Fruit fly (Drosophila melanogaster) whole organism: ENCODE results near the gene CG9948.

Source experiments
- CG8478 ChIP-seq: fragments of >200 bp; optimal IDR thresholded peaks from 2 replicates; lab custom pipeline; 2018; ENCODE audit warnings: inconsistent platforms
- Dll ChIP-seq: fragments of >200 bp; optimal IDR thresholded peaks from 2 replicates; lab custom pipeline; 2017
- EcR ChIP-seq, 2 experiments: fragments of >200 bp; optimal IDR thresholded peaks; 2 replicates each; lab custom pipeline; 2017; ENCODE audit warnings: missing biosample characterization in 2 of 2, missing genetic modification characterization in 2 of 2, missing genetic modification reagents in 2 of 2
- pan ChIP-seq: fragments of >200 bp; optimal IDR thresholded peaks from 2 replicates; lab custom pipeline; 2017
- psq ChIP-seq: fragments of >200 bp; optimal IDR thresholded peaks from 2 replicates; lab custom pipeline; 2017
- usp ChIP-seq: fragments of >200 bp; optimal IDR thresholded peaks from 2 replicates; lab custom pipeline; 2017; ENCODE audit warnings: missing biosample characterization, missing genetic modification characterization, mixed read lengths

DNA sequence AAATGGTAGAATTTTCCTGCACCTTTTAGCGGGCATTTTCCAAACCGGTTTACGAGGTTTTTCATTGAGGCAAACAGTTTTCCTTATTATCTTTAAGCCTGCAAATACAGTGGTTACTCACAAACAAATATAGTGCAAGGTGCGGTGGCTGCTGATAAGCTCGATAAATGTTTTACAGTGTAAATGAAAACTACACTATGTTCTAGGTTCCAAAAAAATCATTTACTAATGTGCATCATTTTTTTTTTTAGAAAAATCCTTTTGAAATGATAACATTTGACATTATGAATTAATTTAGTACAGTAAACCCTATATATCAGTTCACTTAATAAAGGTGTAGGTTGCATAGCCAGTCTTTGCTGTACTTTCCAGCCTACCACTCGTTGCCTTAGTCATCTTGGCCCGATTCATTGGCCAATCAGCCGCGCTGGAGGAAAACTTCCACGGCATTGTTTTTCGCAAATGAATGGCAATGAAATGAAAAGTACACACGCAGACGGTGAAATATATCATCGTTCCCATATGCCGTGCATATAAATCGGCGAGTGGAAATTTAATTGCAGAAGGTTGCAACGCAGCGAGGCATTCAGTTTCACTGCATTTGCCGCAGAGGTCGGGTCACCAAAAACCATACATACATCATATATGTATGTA is 22.4 kb downstream of the CG9948 start:
- TF ChIP-seq psq (lab: Kevin White, UChicago) = no peak
- no peak for TF ChIP-seq pan (lab: Kevin White, UChicago)
- TF ChIP-seq Dll = no peak
- no peak for TF ChIP-seq CG8478
- TF ChIP-seq usp (GFP tag; lab: Kevin White, UChicago) = no peak
- no peak for TF ChIP-seq EcR (GFP tag; optimal IDR thresholded peaks at IDR 0.05; lab: Kevin White, UChicago)
